Worm (Caenorhabditis elegans) whole organism, late embryonic: Measurements from ENCODE around the gene T07C4.3.

Source experiments
- C08G9.2 ChIP-seq: sonication (generic microtip); optimal IDR thresholded peaks from 2 replicates; lab custom pipeline; 2016; ENCODE audit warnings: mild to moderate bottlenecking, missing genetic modification characterization, moderate library complexity, missing compliant biosample characterization
- C38D4.7 ChIP-seq: fragments of 200-800 bp; sonication (Bioruptor generic); optimal IDR thresholded peaks from 2 replicates; lab custom pipeline; 2018; ENCODE audit warnings: mild to moderate bottlenecking, missing genetic modification characterization, moderate library complexity, missing compliant biosample characterization
- T23F11.4 ChIP-seq: fragments of 200-800 bp; sonication (Bioruptor generic); optimal IDR thresholded peaks from 2 replicates; lab custom pipeline; 2018; ENCODE audit warnings: mild to moderate bottlenecking, missing genetic modification characterization, missing compliant biosample characterization
- ceh-18 ChIP-seq: sonication (generic microtip); optimal IDR thresholded peaks from 2 replicates; lab custom pipeline; 2016; ENCODE audit warnings: missing genetic modification characterization, missing compliant biosample characterization
- ceh-19 ChIP-seq: fragments of 200-800 bp; sonication (Bioruptor generic); optimal IDR thresholded peaks from 2 replicates; lab custom pipeline; 2018; ENCODE audit warnings: mild to moderate bottlenecking, missing genetic modification characterization, missing compliant biosample characterization
- ceh-2 ChIP-seq: sonication (generic microtip); optimal IDR thresholded peaks from 2 replicates; lab custom pipeline; 2016; ENCODE audit warnings: missing genotype, missing genetic modification characterization, missing compliant biosample characterization
- ceh-31 ChIP-seq: sonication (generic microtip); optimal IDR thresholded peaks from 2 replicates; lab custom pipeline; 2016; ENCODE audit warnings: missing genetic modification characterization, missing compliant biosample characterization
- ceh-6 ChIP-seq: fragments of 200-800 bp; sonication (Bioruptor generic); optimal IDR thresholded peaks from 2 replicates; lab custom pipeline; 2018; ENCODE audit warnings: mild to moderate bottlenecking, missing genetic modification characterization, missing compliant biosample characterization
- ceh-9 ChIP-seq: sonication (generic microtip); optimal IDR thresholded peaks from 2 replicates; lab custom pipeline; 2016; ENCODE audit warnings: mild to moderate bottlenecking, missing genetic modification characterization, inconsistent platforms, missing compliant biosample characterization
- che-1 ChIP-seq: sonication (generic microtip); optimal IDR thresholded peaks from 2 replicates; lab custom pipeline; 2016; ENCODE audit warnings: mild to moderate bottlenecking, missing genetic modification characterization, missing compliant biosample characterization
- dve-1 ChIP-seq: sonication (generic microtip); optimal IDR thresholded peaks from 2 replicates; lab custom pipeline; 2017; ENCODE audit warnings: antibody characterized with exemption, mild to moderate bottlenecking, missing genetic modification characterization, missing compliant biosample characterization
- elt-2 ChIP-seq: sonication (generic microtip); optimal IDR thresholded peaks from 2 replicates; lab custom pipeline; 2016; ENCODE audit warnings: missing genetic modification reagents, missing genetic modification characterization, missing compliant biosample characterization
- ets-4 ChIP-seq: sonication (generic microtip); optimal IDR thresholded peaks from 2 replicates; lab custom pipeline; 2016; ENCODE audit warnings: missing genetic modification characterization, missing compliant biosample characterization
- eyg-1 ChIP-seq: sonication (generic microtip); optimal IDR thresholded peaks from 2 replicates; lab custom pipeline; 2016; ENCODE audit warnings: missing genotype, missing genetic modification characterization, missing compliant biosample characterization
- fkh-10 ChIP-seq: fragments of 150-350 bp; optimal IDR thresholded peaks from 2 replicates; lab custom pipeline; 2014; ENCODE audit warnings: missing biosample characterization, missing genetic modification reagents, missing genetic modification characterization
- fkh-6 ChIP-seq: sonication (generic microtip); optimal IDR thresholded peaks from 2 replicates; lab custom pipeline; 2016; ENCODE audit warnings: missing genetic modification characterization, missing compliant biosample characterization
- hlh-15 ChIP-seq: sonication (generic microtip); optimal IDR thresholded peaks from 2 replicates; lab custom pipeline; 2016; ENCODE audit warnings: missing genetic modification characterization, missing compliant biosample characterization
- hlh-30 ChIP-seq: sonication (generic microtip); optimal IDR thresholded peaks from 2 replicates; lab custom pipeline; 2017; ENCODE audit warnings: antibody characterized with exemption, missing genetic modification characterization, missing compliant biosample characterization; ENCODE audit not compliant: insufficient read depth
- hlh-8 ChIP-seq: sonication (generic microtip); optimal IDR thresholded peaks from 2 replicates; lab custom pipeline; 2016; ENCODE audit warnings: missing genotype, missing genetic modification characterization, missing compliant biosample characterization
- lim-6 ChIP-seq: sonication (generic microtip); optimal IDR thresholded peaks from 2 replicates; lab custom pipeline; 2016; ENCODE audit warnings: missing genetic modification characterization, missing compliant biosample characterization
- lin-11 ChIP-seq: fragments of 200-800 bp; sonication (Bioruptor generic); optimal IDR thresholded peaks from 2 replicates; lab custom pipeline; 2018; ENCODE audit warnings: mild to moderate bottlenecking, missing genetic modification characterization, missing compliant biosample characterization
- madf-2 ChIP-seq: sonication (generic microtip); optimal IDR thresholded peaks from 2 replicates; lab custom pipeline; 2017; ENCODE audit warnings: missing genetic modification characterization, missing compliant biosample characterization
- nfya-1 ChIP-seq: sonication (generic microtip); optimal IDR thresholded peaks from 2 replicates; lab custom pipeline; 2017; ENCODE audit warnings: missing genetic modification characterization, mild to moderate bottlenecking, missing compliant biosample characterization, antibody characterized with exemption, moderate library complexity
- npax-4 ChIP-seq: sonication (generic microtip); optimal IDR thresholded peaks from 2 replicates; lab custom pipeline; 2016; ENCODE audit warnings: missing genetic modification characterization, missing compliant biosample characterization
- pat-9 ChIP-seq: fragments of 200-800 bp; sonication (Bioruptor generic); optimal IDR thresholded peaks from 2 replicates; lab custom pipeline; 2018; ENCODE audit warnings: mild to moderate bottlenecking, missing genetic modification characterization, moderate library complexity, missing compliant biosample characterization
- pha-2 ChIP-seq: sonication (generic microtip); optimal IDR thresholded peaks from 2 replicates; lab custom pipeline; 2017; ENCODE audit warnings: mild to moderate bottlenecking, missing genetic modification characterization, missing compliant biosample characterization
- pha-4 ChIP-seq: fragments of 150-350 bp; optimal IDR thresholded peaks from 2 replicates; lab custom pipeline; 2018; ENCODE audit warnings: missing biosample characterization, missing genetic modification reagents, missing genetic modification characterization
- pqm-1 ChIP-seq: sonication (generic microtip); optimal IDR thresholded peaks from 2 replicates; lab custom pipeline; 2016; ENCODE audit warnings: missing genetic modification characterization, missing compliant biosample characterization
- pros-1 ChIP-seq: fragments of 150-350 bp; optimal IDR thresholded peaks from 2 replicates; lab custom pipeline; 2014; ENCODE audit warnings: missing biosample characterization, missing genetic modification reagents, missing genetic modification characterization
- ref-2 ChIP-seq: sonication (generic microtip); optimal IDR thresholded peaks from 2 replicates; lab custom pipeline; 2016; ENCODE audit warnings: missing genetic modification characterization, missing compliant biosample characterization
- sdc-2 ChIP-seq: sonication (generic microtip); optimal IDR thresholded peaks from 2 replicates; lab custom pipeline; 2016; ENCODE audit warnings: missing genotype, missing genetic modification characterization, missing compliant biosample characterization
- sox-2 ChIP-seq: fragments of 200-800 bp; sonication (Bioruptor generic); IDR thresholded peaks from 2 replicates; pipeline ENCODE4 v1.3.6; 2022; ENCODE audit warnings: missing genetic modification reagents, missing genetic modification characterization, missing compliant biosample characterization
- sox-4 ChIP-seq: sonication (generic microtip); optimal IDR thresholded peaks from 2 replicates; lab custom pipeline; 2017; ENCODE audit warnings: mild to moderate bottlenecking, missing genetic modification characterization, inconsistent platforms, missing compliant biosample characterization
- syd-9 ChIP-seq: sonication (generic microtip); optimal IDR thresholded peaks from 2 replicates; lab custom pipeline; 2016; ENCODE audit warnings: mild to moderate bottlenecking, missing genetic modification characterization, moderate library complexity, missing compliant biosample characterization
- tbx-2 ChIP-seq: sonication (generic microtip); optimal IDR thresholded peaks from 2 replicates; lab custom pipeline; 2016; ENCODE audit warnings: missing genetic modification characterization, missing compliant biosample characterization
- tbx-7 ChIP-seq: sonication (generic microtip); optimal IDR thresholded peaks from 2 replicates; lab custom pipeline; 2016; ENCODE audit warnings: missing genotype, missing genetic modification characterization, missing compliant biosample characterization
- ttx-3 ChIP-seq: sonication (generic microtip); optimal IDR thresholded peaks from 2 replicates; lab custom pipeline; 2016; ENCODE audit warnings: missing genetic modification reagents, missing genetic modification characterization, missing compliant biosample characterization
- unc-42 ChIP-seq: sonication (generic microtip); optimal IDR thresholded peaks from 2 replicates; lab custom pipeline; 2016; ENCODE audit warnings: missing genotype, missing genetic modification characterization, missing compliant biosample characterization
- ztf-16 ChIP-seq: sonication (generic microtip); optimal IDR thresholded peaks from 2 replicates; lab custom pipeline; 2017; ENCODE audit warnings: missing genetic modification characterization, missing compliant biosample characterization

Gene T07C4.3

ce11 chrIII:10376041-10376440, 24.1 kb downstream of the T07C4.3 start:
- TF ChIP-seq elt-2 (tag; lab: Kevin White, UChicago): peak; percentile 70
- TF ChIP-seq madf-2 (tag; lab: Kevin White, UChicago): no peak

ce11 chrIII:10378899-10379298, 26.9 kb downstream of the T07C4.3 start:
- TF ChIP-seq T23F11.4 (GFP tag; lab: Kevin White, UChicago) (no peak), ttx-3 (tag; lab: Kevin White, UChicago) (no peak), elt-2 (tag; lab: Kevin White, UChicago) (peak; percentile 38)
- TF ChIP-seq, all 69 proteins: peak for 1

ce11 chrIII:10379632-10380031, 27.7 kb downstream of the T07C4.3 start:
- TF ChIP-seq tbx-7 (tag; lab: Kevin White, UChicago): no peak
- no peak for TF ChIP-seq ets-4 (tag; lab: Kevin White, UChicago)
- TF ChIP-seq hlh-8 (tag; lab: Kevin White, UChicago): no peak
- TF ChIP-seq unc-42 (tag; lab: Kevin White, UChicago): no peak
- no peak for TF ChIP-seq ceh-18 (tag; lab: Kevin White, UChicago)
- TF ChIP-seq sdc-2 (tag; lab: Kevin White, UChicago): no peak
- no peak for TF ChIP-seq fkh-6 (tag; lab: Kevin White, UChicago)
- TF ChIP-seq lin-11 (tag; lab: Kevin White, UChicago): no peak
- TF ChIP-seq ceh-19 (GFP tag; lab: Kevin White, UChicago): no peak
- TF ChIP-seq ref-2 (tag; lab: Kevin White, UChicago): no peak
- no peak for TF ChIP-seq hlh-15
- TF ChIP-seq che-1 (tag; lab: Kevin White, UChicago): no peak
- no peak for TF ChIP-seq ceh-9 (tag; lab: Kevin White, UChicago)

DNA sequence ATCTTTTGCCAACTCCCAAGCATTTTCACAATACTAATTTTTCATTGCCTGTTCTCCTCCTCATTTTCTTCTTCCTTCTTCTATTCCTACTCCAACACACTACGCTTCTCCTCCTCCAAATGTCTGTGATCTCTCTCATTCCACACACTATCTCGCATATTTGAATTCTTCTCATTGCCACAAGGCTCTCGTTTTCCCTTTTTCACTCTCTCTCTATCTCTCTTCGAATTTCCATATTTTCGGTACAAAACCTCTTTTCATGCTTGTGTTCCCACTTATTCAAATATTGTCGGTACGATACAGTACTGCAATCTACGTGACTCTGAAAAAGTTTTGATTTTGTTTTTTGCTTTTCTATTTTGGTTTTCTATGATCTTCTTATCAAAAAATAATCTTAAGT, 28.7 kb downstream of the T07C4.3 start:
- TF ChIP-seq pat-9 (tag; lab: Kevin White, UChicago): no peak
- peak; percentile 0 for TF ChIP-seq tbx-2 (tag; lab: Kevin White, UChicago)
- TF ChIP-seq hlh-15: no peak
- TF ChIP-seq nfya-1: peak; percentile 34
- TF ChIP-seq elt-2 (tag; lab: Kevin White, UChicago): no peak
- no peak for TF ChIP-seq ttx-3 (tag; lab: Kevin White, UChicago)
- TF ChIP-seq ceh-2 (tag; lab: Kevin White, UChicago): no peak
- TF ChIP-seq tbx-7 (tag; lab: Kevin White, UChicago): no peak
- no peak for TF ChIP-seq ztf-16 (tag; lab: Kevin White, UChicago)
- TF ChIP-seq lim-6: no peak
- no peak for TF ChIP-seq pqm-1
- TF ChIP-seq C38D4.7: peak; percentile 5
- no peak for TF ChIP-seq ceh-19 (GFP tag; lab: Kevin White, UChicago)
- TF ChIP-seq fkh-10 (GFP tag; lab: Kevin White, UChicago): no peak
- TF ChIP-seq T23F11.4 (GFP tag; lab: Kevin White, UChicago): no peak
- TF ChIP-seq npax-4 (tag; lab: Kevin White, UChicago): no peak
- no peak for TF ChIP-seq ceh-31 (tag; lab: Kevin White, UChicago)
- no peak for TF ChIP-seq dve-1 (tag; lab: Kevin White, UChicago)
- no peak for TF ChIP-seq pha-4 (tag; lab: Kevin White, UChicago)
- no peak for TF ChIP-seq C08G9.2 (tag; lab: Kevin White, UChicago)
- no peak for TF ChIP-seq ceh-6 (GFP tag; lab: Kevin White, UChicago)
- TF ChIP-seq, all 69 proteins: peak for 3

DNA sequence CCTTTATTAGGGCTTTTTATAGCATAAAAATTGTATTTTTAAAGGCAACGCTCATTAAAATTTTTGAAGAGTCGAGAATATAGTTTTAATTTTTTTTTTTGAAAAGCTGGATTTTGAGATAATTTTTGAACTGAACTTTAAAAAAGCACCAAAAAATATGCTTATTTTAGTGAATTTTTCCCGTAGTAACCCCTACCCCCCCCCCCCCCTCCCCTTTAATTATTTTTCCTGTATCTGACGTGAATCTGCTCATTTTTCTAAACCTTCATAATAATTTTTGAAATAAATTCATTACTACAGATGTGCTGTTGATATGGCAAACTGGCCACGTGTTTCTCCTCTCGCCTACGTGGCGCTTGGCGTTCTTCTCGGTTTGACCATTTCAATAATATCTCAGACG, 29.5 kb downstream of the T07C4.3 start, which contains the start of gene C38H2.2:
Gene C38H2.2 (plus strand): TSS at position 301 of the 400 bp plus-strand sequence.
- TF ChIP-seq madf-2 (tag; lab: Kevin White, UChicago) (no peak), syd-9 (tag; lab: Kevin White, UChicago) (no peak), eyg-1 (tag; lab: Kevin White, UChicago) (no peak), che-1 (tag; lab: Kevin White, UChicago) (no peak), sox-2 (GFP tag; lab: Robert Waterston, UW) (no peak), hlh-30 (tag; lab: Kevin White, UChicago) (no peak), lin-11 (tag; lab: Kevin White, UChicago) (no peak), sox-4 (tag; lab: Kevin White, UChicago) (no peak), fkh-6 (tag; lab: Kevin White, UChicago) (no peak), pha-2 (no peak), ceh-31 (tag; lab: Kevin White, UChicago) (no peak), pros-1 (tag; lab: Kevin White, UChicago) (no peak), T23F11.4 (GFP tag; lab: Kevin White, UChicago) (no peak), ceh-18 (tag; lab: Kevin White, UChicago) (no peak), ztf-16 (tag; lab: Kevin White, UChicago) (no peak)
